Worm (Caenorhabditis elegans) whole organism, L3 larva: ENCODE data around the gene irld-44.

Experiments used
- fos-1 ChIP-seq: fragments of 150-350 bp; optimal IDR thresholded peaks from 2 replicates; lab custom pipeline; 2014; ENCODE audit warnings: missing biosample characterization, missing genetic modification characterization
- pqm-1 ChIP-seq: fragments of 150-350 bp; optimal IDR thresholded peaks from 2 replicates; lab custom pipeline; 2017; ENCODE audit warnings: missing biosample characterization, missing genetic modification characterization, inconsistent platforms

ce11 chrV:1611570-1611969 is 39.6 kb upstream of the irld-44 start:
- TF ChIP-seq fos-1 (no peak), pqm-1 (tag; lab: Kevin White, UChicago) (no peak)
